Fruit fly (Drosophila melanogaster) whole organism, embryonic: ENCODE results near the gene sdk.

Experiments
- ATbp ChIP-seq: fragments of 200-800 bp; sonication (Bioruptor generic); optimal IDR thresholded peaks from 2 replicates; lab custom pipeline; 2017; ENCODE audit warnings: missing biosample characterization, mild to moderate bottlenecking, missing genetic modification characterization, missing genetic modification reagents
- Adf1 ChIP-seq: fragments of 200-800 bp; sonication (Bioruptor generic); IDR thresholded peaks from 2 replicates; pipeline ENCODE4 v1.3.6; 2022; ENCODE audit warnings: missing biosample characterization, missing genetic modification characterization
- Atf3 ChIP-seq: fragments of 200-800 bp; sonication (Bioruptor generic); optimal IDR thresholded peaks from 3 replicates; lab custom pipeline; 2016; ENCODE audit warnings: missing biosample characterization, missing genetic modification characterization
- CG10959 ChIP-seq: fragments of 200-800 bp; sonication (Bioruptor generic); IDR thresholded peaks from 2 replicates; pipeline ENCODE4 v1.3.6; 2022; ENCODE audit warnings: missing biosample characterization, missing genetic modification characterization
- CG11085 ChIP-seq: fragments of 200-800 bp; sonication (Bioruptor generic); IDR thresholded peaks from 2 replicates; pipeline ENCODE4 v1.3.6; 2022; ENCODE audit warnings: missing biosample characterization, missing genetic modification characterization
- CG12236 ChIP-seq: fragments of 200-800 bp; sonication (Bioruptor generic); optimal IDR thresholded peaks from 2 replicates; lab custom pipeline; 2016; ENCODE audit warnings: missing biosample characterization, missing genetic modification characterization
- CG14441 ChIP-seq: fragments of 200-800 bp; sonication (Bioruptor generic); IDR thresholded peaks from 2 replicates; pipeline ENCODE4 v1.3.6; 2022; ENCODE audit warnings: missing biosample characterization, missing genetic modification characterization
- CG14667 ChIP-seq: fragments of 200-800 bp; sonication (Bioruptor generic); IDR thresholded peaks from 2 replicates; pipeline ENCODE4 v1.3.6; 2022; ENCODE audit warnings: missing biosample characterization, missing genetic modification characterization
- CG17186 ChIP-seq: fragments of 200-800 bp; sonication (Bioruptor generic); optimal IDR thresholded peaks from 3 replicates; lab custom pipeline; 2017; ENCODE audit warnings: missing biosample characterization, missing genetic modification reagents, missing genetic modification characterization
- CG17802 ChIP-seq: fragments of 200-800 bp; sonication (Bioruptor generic); optimal IDR thresholded peaks from 2 replicates; lab custom pipeline; 2018; ENCODE audit warnings: missing biosample characterization, mild to moderate bottlenecking, missing genetic modification characterization, moderate library complexity
- CG1792 ChIP-seq: fragments of 200-800 bp; sonication (Bioruptor generic); optimal IDR thresholded peaks from 2 replicates; lab custom pipeline; 2016; ENCODE audit warnings: missing biosample characterization, missing genetic modification characterization
- CG1832 ChIP-seq: fragments of 200-800 bp; sonication (Bioruptor generic); optimal IDR thresholded peaks from 2 replicates; lab custom pipeline; 2017; ENCODE audit warnings: missing biosample characterization, mild to moderate bottlenecking, missing genetic modification characterization, inconsistent platforms
- CG18476 ChIP-seq: fragments of 200-800 bp; sonication (Bioruptor generic); optimal IDR thresholded peaks from 2 replicates; lab custom pipeline; 2016; ENCODE audit warnings: missing biosample characterization, mild to moderate bottlenecking, missing genetic modification characterization
- CG18619 ChIP-seq: fragments of 200-800 bp; sonication (Bioruptor generic); optimal IDR thresholded peaks from 3 replicates; lab custom pipeline; 2017; ENCODE audit warnings: missing biosample characterization, mild to moderate bottlenecking, missing genetic modification characterization
- CG2129 ChIP-seq: fragments of 200-800 bp; sonication (Bioruptor generic); IDR thresholded peaks from 2 replicates; pipeline ENCODE4 v1.3.6; 2022; ENCODE audit warnings: missing biosample characterization, missing genetic modification characterization; ENCODE audit not compliant: partially characterized antibody
- CG2889 ChIP-seq: fragments of 200-800 bp; sonication (Bioruptor generic); IDR thresholded peaks from 3 replicates; pipeline ENCODE4 v1.3.6; 2022; ENCODE audit warnings: missing biosample characterization, missing genetic modification characterization
- CG30431 ChIP-seq: fragments of 200-800 bp; sonication (Bioruptor generic); optimal IDR thresholded peaks from 2 replicates; lab custom pipeline; 2017; ENCODE audit warnings: missing biosample characterization, missing genetic modification characterization
- CG6272 ChIP-seq: fragments of 200-800 bp; sonication (Bioruptor generic); IDR thresholded peaks from 2 replicates; pipeline ENCODE4 v1.3.6; 2022; ENCODE audit warnings: missing biosample characterization, missing genetic modification characterization
- CG6654 ChIP-seq: fragments of 200-800 bp; sonication (Bioruptor generic); optimal IDR thresholded peaks from 2 replicates; lab custom pipeline; 2017; ENCODE audit warnings: missing biosample characterization, mild to moderate bottlenecking, missing genetic modification characterization
- CG7271 ChIP-seq: fragments of 200-800 bp; sonication (Bioruptor generic); optimal IDR thresholded peaks from 2 replicates; lab custom pipeline; 2018; ENCODE audit warnings: missing biosample characterization, mild to moderate bottlenecking, missing genetic modification characterization, moderate library complexity
- CG7786 ChIP-seq: fragments of 200-800 bp; sonication (Bioruptor generic); optimal IDR thresholded peaks from 2 replicates; lab custom pipeline; 2016; ENCODE audit warnings: missing biosample characterization, missing genetic modification characterization
- CG8359 ChIP-seq: fragments of 200-800 bp; sonication (Bioruptor generic); optimal IDR thresholded peaks from 2 replicates; lab custom pipeline; 2017; ENCODE audit warnings: missing biosample characterization, mild to moderate bottlenecking, missing genetic modification characterization, borderline replicate concordance
- Camta ChIP-seq: fragments of 200-800 bp; sonication (Bioruptor generic); optimal IDR thresholded peaks from 2 replicates; lab custom pipeline; 2016; ENCODE audit warnings: missing biosample characterization, missing genetic modification characterization
- CkIIα-i1 ChIP-seq: fragments of 200-800 bp; sonication (Bioruptor generic); IDR thresholded peaks from 2 replicates; pipeline ENCODE4 v1.3.6; 2022; ENCODE audit warnings: missing biosample characterization, missing genetic modification characterization
- E2f2 ChIP-seq: fragments of 200-800 bp; sonication (Bioruptor generic); IDR thresholded peaks from 2 replicates; pipeline ENCODE4 v1.3.6; 2022; ENCODE audit warnings: missing biosample characterization, missing genetic modification characterization
- ERR ChIP-seq: fragments of 200-800 bp; sonication (Bioruptor generic); optimal IDR thresholded peaks from 2 replicates; lab custom pipeline; 2016; ENCODE audit warnings: missing biosample characterization, missing genetic modification characterization
- HHEX ChIP-seq: fragments of 200-800 bp; sonication (Bioruptor generic); optimal IDR thresholded peaks from 3 replicates; lab custom pipeline; 2017; ENCODE audit warnings: missing biosample characterization, mild to moderate bottlenecking, missing genetic modification characterization, missing genetic modification reagents
- HLHmδ ChIP-seq: fragments of 200-800 bp; sonication (Bioruptor generic); optimal IDR thresholded peaks from 2 replicates; lab custom pipeline; 2018; ENCODE audit warnings: missing biosample characterization, mild to moderate bottlenecking, missing genetic modification characterization, moderate library complexity
- HmgZ ChIP-seq: fragments of 200-800 bp; sonication (Bioruptor generic); optimal IDR thresholded peaks from 2 replicates; lab custom pipeline; 2018; ENCODE audit warnings: missing biosample characterization, mild to moderate bottlenecking, missing genetic modification characterization
- NC2α ChIP-seq: fragments of 200-800 bp; sonication (Bioruptor generic); optimal IDR thresholded peaks from 2 replicates; lab custom pipeline; 2016; ENCODE audit warnings: missing biosample characterization, missing genetic modification characterization
- Nf-YC ChIP-seq: fragments of 200-800 bp; optimal IDR thresholded peaks from 3 replicates; lab custom pipeline; 2019; ENCODE audit warnings: missing biosample characterization, mild to moderate bottlenecking, missing genetic modification characterization, moderate library complexity
- Six4 ChIP-seq: fragments of 200-800 bp; sonication (Bioruptor generic); optimal IDR thresholded peaks from 2 replicates; lab custom pipeline; 2016; ENCODE audit warnings: missing biosample characterization, missing genetic modification characterization
- Stat92E ChIP-seq, 3 experiments: fragments of >200 bp in 2 of 3; fragments of 200-800 bp in 1 of 3; sonication (Bioruptor generic) in 1 of 3; optimal IDR thresholded peaks; 2 replicates each; lab custom pipeline; 2017 to 2019; ENCODE audit warnings: missing biosample characterization in 3 of 3, missing genetic modification characterization in 3 of 3, mild to moderate bottlenecking in 1 of 3, moderate library complexity in 1 of 3
- ato ChIP-seq: fragments of 200-800 bp; sonication (Bioruptor generic); IDR thresholded peaks from 2 replicates; pipeline ENCODE4 v1.3.6; 2022; ENCODE audit warnings: missing biosample characterization, missing genetic modification characterization; ENCODE audit not compliant: partially characterized antibody
- bab2 ChIP-seq: fragments of 200-800 bp; sonication (Bioruptor generic); optimal IDR thresholded peaks from 2 replicates; lab custom pipeline; 2016; ENCODE audit warnings: missing biosample characterization, missing genetic modification characterization
- caup ChIP-seq: fragments of 200-800 bp; sonication (Bioruptor generic); optimal IDR thresholded peaks from 3 replicates; lab custom pipeline; 2017; ENCODE audit warnings: missing biosample characterization, mild to moderate bottlenecking, missing genetic modification characterization, moderate library complexity; ENCODE audit not compliant: severe bottlenecking
- fd102C ChIP-seq: fragments of 200-800 bp; sonication (Bioruptor generic); optimal IDR thresholded peaks from 2 replicates; lab custom pipeline; 2018; ENCODE audit warnings: missing biosample characterization, mild to moderate bottlenecking, missing genetic modification characterization, moderate library complexity
- fru ChIP-seq: fragments of >200 bp; optimal IDR thresholded peaks from 2 replicates; lab custom pipeline; 2017
- gce ChIP-seq: fragments of 200-800 bp; sonication (Bioruptor generic); IDR thresholded peaks from 3 replicates; pipeline ENCODE4 v1.3.6; 2022; ENCODE audit warnings: missing biosample characterization, missing genetic modification characterization
- gcm2 ChIP-seq: fragments of 200-800 bp; sonication (Bioruptor generic); optimal IDR thresholded peaks from 2 replicates; lab custom pipeline; 2016; ENCODE audit warnings: missing biosample characterization, missing genetic modification characterization
- gsb-n ChIP-seq: fragments of 200-800 bp; sonication (Bioruptor generic); optimal IDR thresholded peaks from 3 replicates; lab custom pipeline; 2018; ENCODE audit warnings: missing biosample characterization, mild to moderate bottlenecking, missing genetic modification characterization
- jigr1 ChIP-seq: fragments of 200-800 bp; sonication (Bioruptor generic); IDR thresholded peaks from 3 replicates; pipeline ENCODE4 v1.3.6; 2022; ENCODE audit warnings: missing biosample characterization, missing genetic modification characterization
- ken ChIP-seq: fragments of 200-800 bp; sonication (Bioruptor generic); IDR thresholded peaks from 3 replicates; pipeline ENCODE4 v1.3.6; 2022; ENCODE audit warnings: missing biosample characterization, missing genetic modification characterization
- maf-S ChIP-seq: fragments of 200-800 bp; sonication (Bioruptor generic); optimal IDR thresholded peaks from 2 replicates; lab custom pipeline; 2016; ENCODE audit warnings: missing biosample characterization, missing genetic modification characterization
- prd ChIP-seq, 3 experiments: fragments of >200 bp in 2 of 3; fragments of 200-800 bp in 1 of 3; sonication (Bioruptor generic) in 1 of 3; optimal IDR thresholded peaks in 2 of 3; IDR thresholded peaks in 1 of 3; 2 replicates in 2 of 3; 3 replicates in 1 of 3; pipeline versions ENCODE4 v1.3.6 to Lab custom; 2017 to 2022; ENCODE audit warnings: missing biosample characterization in 1 of 3, missing genetic modification characterization in 1 of 3
- schlank ChIP-seq: fragments of 200-800 bp; sonication (Bioruptor generic); optimal IDR thresholded peaks from 2 replicates; lab custom pipeline; 2018; ENCODE audit warnings: missing biosample characterization, mild to moderate bottlenecking, missing genetic modification characterization
- sob ChIP-seq: fragments of 200-800 bp; sonication (Bioruptor generic); IDR thresholded peaks from 2 replicates; pipeline ENCODE4 v1.3.6; 2022; ENCODE audit warnings: missing biosample characterization, missing genetic modification characterization
- stwl ChIP-seq: fragments of 200-800 bp; sonication (Bioruptor generic); optimal IDR thresholded peaks from 3 replicates; lab custom pipeline; 2018; ENCODE audit warnings: missing biosample characterization, mild to moderate bottlenecking, missing genetic modification characterization, moderate library complexity
- usp ChIP-seq: fragments of >200 bp; optimal IDR thresholded peaks from 2 replicates; lab custom pipeline; 2017; ENCODE audit warnings: missing biosample characterization, missing genetic modification characterization
- z ChIP-seq: fragments of 200-800 bp; sonication (Bioruptor generic); IDR thresholded peaks from 3 replicates; pipeline ENCODE4 v1.3.6; 2022; ENCODE audit warnings: missing biosample characterization, missing genetic modification characterization
- zfh2 ChIP-seq: fragments of 200-800 bp; sonication (Bioruptor generic); optimal IDR thresholded peaks from 2 replicates; lab custom pipeline; 2016; ENCODE audit warnings: missing biosample characterization, missing genetic modification characterization

sdk gene

dm6 chrX:654949-655348 is 31.7 kb upstream of the sdk start (continued):
- TF ChIP-seq fd102C (GFP tag; lab: Kevin White, UChicago): peak; percentile 45
- peak; percentile 88 for TF ChIP-seq ERR (GFP tag; lab: Kevin White, UChicago)
- peak; percentile 92 for TF ChIP-seq CG18476 (GFP tag; lab: Kevin White, UChicago)
- TF ChIP-seq CG14441 (GFP tag; lab: Robert Waterston, UW): peak; percentile 97
- TF ChIP-seq fru (lab: Kevin White, UChicago): no peak
- TF ChIP-seq Six4 (GFP tag; lab: Kevin White, UChicago): peak; percentile 89
- peak; percentile 97 for TF ChIP-seq ATbp (GFP tag; lab: Kevin White, UChicago)
- no peak for TF ChIP-seq prd (optimal IDR thresholded peaks at IDR 0.05; lab: Kevin White, UChicago)
- TF ChIP-seq prd (GFP tag; IDR thresholded peaks at IDR 0.05; lab: Robert Waterston, UW): peak; percentile 97
- peak; percentile 97 for TF ChIP-seq gce
- peak; percentile 66 for TF ChIP-seq CG7271 (tag; lab: Kevin White, UChicago)
- TF ChIP-seq gsb-n (tag; lab: Kevin White, UChicago): peak; percentile 90
- peak; percentile 80 for TF ChIP-seq CG17802 (tag; lab: Kevin White, UChicago)
- peak; percentile 89 for TF ChIP-seq CG6272 (GFP tag; lab: Robert Waterston, UW)
- no peak for TF ChIP-seq CG1832 (GFP tag; lab: Kevin White, UChicago)
- peak; percentile 93 for TF ChIP-seq CG14667
- peak; percentile 97 for TF ChIP-seq caup (GFP tag; lab: Kevin White, UChicago)
- peak; percentile 92 for TF ChIP-seq zfh2 (GFP tag; lab: Kevin White, UChicago)
- no peak for TF ChIP-seq CG2129 (GFP tag; lab: Robert Waterston, UW)
- TF ChIP-seq CG30431: peak; percentile 92
- TF ChIP-seq Adf1 (GFP tag; lab: Robert Waterston, UW): peak; percentile 69
- peak; percentile 82 for TF ChIP-seq E2f2 (GFP tag; lab: Robert Waterston, UW)
- TF ChIP-seq ato (GFP tag; lab: Robert Waterston, UW): no peak; the same call in 1 of the 2 replicates
- peak; percentile 60 for TF ChIP-seq HLHmδ
- TF ChIP-seq Stat92E (GFP tag; optimal IDR thresholded peaks at IDR 0.05; lab: Kevin White, UChicago): no peak
- no peak for TF ChIP-seq usp
- peak; percentile 30 for TF ChIP-seq stwl (tag; lab: Kevin White, UChicago)
- TF ChIP-seq NC2α (GFP tag; lab: Kevin White, UChicago): peak; percentile 80
- peak; percentile 89 for TF ChIP-seq Camta (GFP tag; lab: Kevin White, UChicago)
- peak; percentile 97 for TF ChIP-seq HmgZ (tag; lab: Kevin White, UChicago)
- peak; percentile 87 for TF ChIP-seq jigr1
- TF ChIP-seq Atf3: peak; percentile 93
- peak; percentile 88 for TF ChIP-seq CG11085 (GFP tag; lab: Robert Waterston, UW)
- peak; percentile 78 for TF ChIP-seq CG8359
- peak; percentile 97 for TF ChIP-seq ken (GFP tag; lab: Robert Waterston, UW)
- TF ChIP-seq z: 0 out of 3 replicates have a peak, but pooled peaks have one; percentile 53
- TF ChIP-seq HHEX (GFP tag; lab: Kevin White, UChicago): peak; percentile 96
- peak; percentile 83 for TF ChIP-seq Nf-YC (tag; lab: Kevin White, UChicago)
- TF ChIP-seq schlank (tag; lab: Kevin White, UChicago): peak; percentile 93
- TF ChIP-seq CG6654 (GFP tag; lab: Kevin White, UChicago): peak; percentile 87
- TF ChIP-seq CG2889 (GFP tag; lab: Robert Waterston, UW): peak; percentile 92
- peak; percentile 89 for TF ChIP-seq CG17186 (GFP tag; lab: Kevin White, UChicago)
- TF ChIP-seq sob (GFP tag; lab: Robert Waterston, UW): peak; percentile 96
- peak; percentile 84 for TF ChIP-seq CkIIα-i1 (GFP tag; lab: Robert Waterston, UW)
- peak; percentile 96 for TF ChIP-seq CG7786 (GFP tag; lab: Kevin White, UChicago)
- TF ChIP-seq CG18619 (GFP tag; lab: Kevin White, UChicago): peak; percentile 92
- TF ChIP-seq CG12236 (GFP tag; lab: Kevin White, UChicago): peak; percentile 85
- TF ChIP-seq maf-S: peak; percentile 95
- TF ChIP-seq bab2 (GFP tag; lab: Kevin White, UChicago): peak; percentile 92
- TF ChIP-seq CG10959 (GFP tag; lab: Robert Waterston, UW): peak; percentile 93
- peak; percentile 87 for TF ChIP-seq CG1792 (GFP tag; lab: Kevin White, UChicago)
- TF ChIP-seq gcm2 (GFP tag; lab: Kevin White, UChicago): peak; percentile 96
